Worm (Caenorhabditis elegans) whole organism, young adult: ENCODE measurements around the gene exc-5.

Source experiments
- ama-1 ChIP-seq, 3 experiments: fragments of 150-350 bp in 1 of 3; sonication (generic microtip) in 2 of 3; optimal IDR thresholded peaks; 2 replicates each; lab custom pipeline; 2014 to 2018; ENCODE audit warnings: missing biosample characterization in 2 of 3, missing genetic modification characterization in 2 of 3, missing genetic modification reagents in 2 of 3
- aptf-3 ChIP-seq: fragments of 200-800 bp; sonication (Bioruptor generic); IDR thresholded peaks from 2 replicates; pipeline ENCODE4 v1.3.6; 2022; ENCODE audit warnings: missing genetic modification characterization, missing compliant biosample characterization
- attf-6 ChIP-seq: fragments of 200-800 bp; sonication (Bioruptor generic); IDR thresholded peaks from 2 replicates; pipeline ENCODE4 v1.3.6; 2022; ENCODE audit warnings: missing genetic modification reagents, missing genetic modification characterization, missing compliant biosample characterization
- somi-1 ChIP-seq: fragments of 200-800 bp; sonication (Bioruptor generic); optimal IDR thresholded peaks from 2 replicates; lab custom pipeline; 2018; ENCODE audit warnings: mild to moderate bottlenecking, missing genetic modification characterization, missing compliant biosample characterization
- ztf-3 ChIP-seq: fragments of 200-800 bp; sonication (Bioruptor generic); optimal IDR thresholded peaks from 2 replicates; lab custom pipeline; 2018; ENCODE audit warnings: mild to moderate bottlenecking, missing genetic modification characterization, missing compliant biosample characterization

- TF ChIP-seq ztf-3 (GFP tag; lab: Kevin White, UChicago) (no peak), attf-6 (no peak), aptf-3 (GFP tag; lab: Robert Waterston, UW) (no peak), somi-1 (GFP tag; lab: Kevin White, UChicago) (no peak), ama-1 (optimal IDR thresholded peaks at IDR 0.05; lab: Kevin White, UChicago) (no peak), ama-1 (GFP tag; optimal IDR thresholded peaks at IDR 0.05; lab: Kevin White, UChicago) (no peak)
These were observed 39.8 kb upstream of the exc-5 start for ce11 chrIV:8853301-8853700.
